Fruit fly (Drosophila melanogaster): ENCODE results near the gene CG45101.

CG45101 gene

DNA sequence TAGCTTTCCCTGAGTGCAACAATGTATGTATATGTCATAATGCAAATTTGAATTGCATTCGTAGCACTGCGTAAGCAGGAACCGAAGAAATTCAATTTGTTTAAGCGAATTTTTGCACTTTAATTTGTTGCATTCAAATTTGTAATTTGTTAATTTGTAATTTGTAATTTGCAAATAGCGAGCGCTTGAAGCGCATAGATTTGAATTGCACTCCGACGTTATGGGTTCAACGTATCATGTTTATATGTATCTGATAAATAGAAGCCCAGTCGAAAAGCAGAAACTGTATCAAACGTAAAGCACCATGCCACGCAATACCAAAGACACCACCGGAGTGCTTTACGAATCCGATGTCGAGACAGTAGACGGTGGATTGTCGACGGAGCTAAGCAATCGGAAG is 41.6 kb upstream of the CG45101 start, which contains the start of gene Fad2:
TSS of gene Fad2 (plus strand) at position 301 of the 400 bp plus-strand sequence.
- TF ChIP-seq CG8632 (GFP tag; optimal IDR thresholded peaks at IDR 0.05), result no peak
- no peak for TF ChIP-seq CG31627 (GFP tag; optimal IDR thresholded peaks at IDR 0.05)
- no peak for TF ChIP-seq dsx (GFP tag; optimal IDR thresholded peaks at IDR 0.05; ENCODE audit: poor library complexity, severe bottlenecking)
- TF ChIP-seq fd59A (GFP tag; optimal IDR thresholded peaks at IDR 0.05), result no peak
- TF ChIP-seq Sox102F (GFP tag; optimal IDR thresholded peaks at IDR 0.05), result no peak
- TF ChIP-seq CG11902 (GFP tag; optimal IDR thresholded peaks at IDR 0.05), result no peak
- no peak for TF ChIP-seq svp (GFP tag)
- no peak for TF ChIP-seq CG6792 (GFP tag; optimal IDR thresholded peaks at IDR 0.05)
- TF ChIP-seq fd85E (GFP tag; optimal IDR thresholded peaks at IDR 0.05), result no peak
- no peak for TF ChIP-seq CG3919 (GFP tag; optimal IDR thresholded peaks at IDR 0.05)
- no peak for TF ChIP-seq Sox14 (GFP tag; optimal IDR thresholded peaks at IDR 0.05)

- TF ChIP-seq Eip75B (GFP tag; optimal IDR thresholded peaks at IDR 0.05) (no peak), acj6 (GFP tag; optimal IDR thresholded peaks at IDR 0.05) (no peak), cyc (GFP tag; optimal IDR thresholded peaks at IDR 0.05) (no peak), CG10631 (GFP tag; optimal IDR thresholded peaks at IDR 0.05) (no peak), achi (GFP tag; optimal IDR thresholded peaks at IDR 0.05) (no peak), Met (GFP tag; optimal IDR thresholded peaks at IDR 0.05) (no peak), CG7368 (GFP tag; optimal IDR thresholded peaks at IDR 0.05) (no peak), CG9139 (GFP tag; optimal IDR thresholded peaks at IDR 0.05) (no peak), fkh (GFP tag; optimal IDR thresholded peaks at IDR 0.05) (no peak), CG6854 (GFP tag; optimal IDR thresholded peaks at IDR 0.05) (no peak), CG34406 (GFP tag; optimal IDR thresholded peaks at IDR 0.05) (no peak), Hr38 (GFP tag; optimal IDR thresholded peaks at IDR 0.05) (no peak), CG6276 (GFP tag; optimal IDR thresholded peaks at IDR 0.05) (no peak)
These were observed 39.5 kb upstream of the CG45101 start, which contains the start of gene CG32079 for dm6 chr3L:11025261-11025660. Gene CG32079, plus strand, starts transcription at chr3L:11025561.

- TF ChIP-seq Hr4 (GFP tag; optimal IDR thresholded peaks at IDR 0.05) (no peak), Lpt (GFP tag; optimal IDR thresholded peaks at IDR 0.05) (no peak), topi (GFP tag; optimal IDR thresholded peaks at IDR 0.05) (no peak)
These were observed 37.5 kb upstream of the CG45101 start, which contains the start of gene CG32081 for dm6 chr3L:11027279-11027678. Gene CG32081, plus strand, starts transcription at chr3L:11027579.

- TF ChIP-seq CG10669 (GFP tag; optimal IDR thresholded peaks at IDR 0.05) (peak; percentile 43), CG3032 (tag; optimal IDR thresholded peaks at IDR 0.05) (peak; percentile 51), achi (GFP tag; optimal IDR thresholded peaks at IDR 0.05) (peak; percentile 44), lz (GFP tag; optimal IDR thresholded peaks at IDR 0.05) (no peak), CG1621 (tag; optimal IDR thresholded peaks at IDR 0.05) (peak; percentile 6), esn (GFP tag; optimal IDR thresholded peaks at IDR 0.05) (no peak), ss (GFP tag; optimal IDR thresholded peaks at IDR 0.05) (peak; percentile 20 to 35), Sox14 (GFP tag; optimal IDR thresholded peaks at IDR 0.05) (no peak), fd85E (GFP tag; optimal IDR thresholded peaks at IDR 0.05) (no peak), Ets96B (tag; optimal IDR thresholded peaks at IDR 0.05) (peak; percentile 62), CG7368 (GFP tag; optimal IDR thresholded peaks at IDR 0.05) (no peak), eg (GFP tag; IDR thresholded peaks at IDR 0.05) (peak; percentile 67), CG6854 (GFP tag; optimal IDR thresholded peaks at IDR 0.05) (no peak), Hr4 (GFP tag; optimal IDR thresholded peaks at IDR 0.05) (peak; percentile 48), vri (GFP tag; optimal IDR thresholded peaks at IDR 0.05) (no peak), acj6 (GFP tag; optimal IDR thresholded peaks at IDR 0.05) (peak; percentile 10), fkh (GFP tag; optimal IDR thresholded peaks at IDR 0.05) (no peak), CG16779 (tag; optimal IDR thresholded peaks at IDR 0.05) (no peak), CG8119 (GFP tag; IDR thresholded peaks at IDR 0.05) (peak; percentile 77), CG15336 (GFP tag; IDR thresholded peaks at IDR 0.05) (peak; percentile 79), CG32006 (GFP tag; optimal IDR thresholded peaks at IDR 0.05) (peak; percentile 74), fd59A (GFP tag; optimal IDR thresholded peaks at IDR 0.05) (no peak), CG11294 (GFP tag; IDR thresholded peaks at IDR 0.05) (no peak), dac (GFP tag; optimal IDR thresholded peaks at IDR 0.05) (peak; percentile 21), net (GFP tag; optimal IDR thresholded peaks at IDR 0.05) (no peak), CG9139 (GFP tag; optimal IDR thresholded peaks at IDR 0.05) (peak; percentile 18), Hr38 (GFP tag; optimal IDR thresholded peaks at IDR 0.05) (no peak), Eip75B (GFP tag; optimal IDR thresholded peaks at IDR 0.05) (no peak), CG8319 (GFP tag; optimal IDR thresholded peaks at IDR 0.05) (no peak), Met (GFP tag; optimal IDR thresholded peaks at IDR 0.05) (no peak), Eip93F (GFP tag; optimal IDR thresholded peaks at IDR 0.05) (no peak), spab (GFP tag; optimal IDR thresholded peaks at IDR 0.05) (peak; percentile 14)
These were observed 33.0 kb upstream of the CG45101 start for dm6 chr3L:11031784-11032183.

All from whole organism, prepupa.